Worm (Caenorhabditis elegans): ENCODE results near the gene dlc-4.

Gene dlc-4

DNA sequence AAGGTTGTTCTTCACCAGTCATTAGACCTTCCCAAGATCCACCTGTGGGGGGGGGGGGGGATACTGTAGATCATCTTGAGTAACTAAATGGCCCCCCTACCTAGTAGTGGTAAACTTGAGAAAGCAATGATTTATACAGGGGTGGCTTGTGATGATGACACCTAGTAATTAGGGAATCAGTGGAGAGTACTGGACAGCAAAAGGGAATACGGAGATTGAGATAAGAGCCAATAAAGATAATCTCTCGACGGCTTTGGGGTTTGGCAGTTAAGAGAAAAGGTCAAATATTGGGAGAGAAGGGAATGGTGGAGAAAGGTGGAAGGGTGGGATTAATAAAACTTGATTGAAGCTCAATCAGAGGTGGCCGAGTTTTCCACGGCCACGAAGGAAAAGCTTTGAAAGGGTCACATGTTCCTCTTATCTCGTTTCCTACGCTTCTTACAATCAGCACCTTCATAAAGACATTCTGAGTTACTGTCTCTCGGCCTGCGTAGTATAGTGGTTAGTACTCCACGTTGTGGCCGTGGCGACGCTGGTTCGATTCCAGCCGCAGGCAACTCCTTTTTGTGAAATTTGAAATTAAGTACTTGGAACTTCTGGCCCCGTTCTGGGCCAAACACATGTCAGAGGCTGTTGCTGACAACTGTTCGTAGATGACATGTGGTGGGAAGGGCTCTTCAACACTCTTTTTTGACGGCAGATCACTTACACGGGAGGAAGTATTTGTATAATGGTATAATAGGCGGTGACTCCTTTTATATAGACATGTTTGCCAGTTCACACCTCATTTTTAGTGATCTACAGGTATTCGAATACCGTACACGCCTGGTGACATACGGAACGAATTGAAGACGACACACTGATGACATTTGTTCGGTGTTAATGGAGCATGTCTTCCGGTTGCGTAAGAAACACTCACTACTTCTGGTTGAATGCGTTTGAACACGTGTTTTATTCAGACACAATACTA is 42.4 kb upstream of the dlc-4 start (continued):
- TF ChIP-seq ama-1 (optimal IDR thresholded peaks at IDR 0.05): no peak
- no peak for TF ChIP-seq ets-4 (tag; optimal IDR thresholded peaks at IDR 0.05)
- TF ChIP-seq pha-2 (tag; optimal IDR thresholded peaks at IDR 0.05): no peak
- TF ChIP-seq tbx-2 (tag; optimal IDR thresholded peaks at IDR 0.05): peak; percentile 64
- no peak for TF ChIP-seq Y22D7AL.16 (tag; optimal IDR thresholded peaks at IDR 0.05)
- TF ChIP-seq hlh-13 (GFP tag; optimal IDR thresholded peaks at IDR 0.05): no peak
- TF ChIP-seq C08G9.2 (tag; optimal IDR thresholded peaks at IDR 0.05): peak; percentile 16
- TF ChIP-seq dve-1 (tag; optimal IDR thresholded peaks at IDR 0.05): no peak
- TF ChIP-seq madf-2 (tag; optimal IDR thresholded peaks at IDR 0.05): no peak
- no peak for TF ChIP-seq hlh-6 (tag; optimal IDR thresholded peaks at IDR 0.05)
- peak; percentile 20 for TF ChIP-seq ceh-2 (tag; optimal IDR thresholded peaks at IDR 0.05)
- TF ChIP-seq ref-2 (tag; optimal IDR thresholded peaks at IDR 0.05): peak; percentile 4
- no peak for TF ChIP-seq hlh-15 (tag; optimal IDR thresholded peaks at IDR 0.05)
- no peak for TF ChIP-seq pat-9 (tag; optimal IDR thresholded peaks at IDR 0.05)
- TF ChIP-seq zip-5 (tag; optimal IDR thresholded peaks at IDR 0.05): no peak
- TF ChIP-seq pag-3 (tag; optimal IDR thresholded peaks at IDR 0.05; ENCODE audit: borderline replicate concordance): no peak
- TF ChIP-seq eyg-1 (tag; optimal IDR thresholded peaks at IDR 0.05): no peak
- no peak for TF ChIP-seq fkh-10 (GFP tag; optimal IDR thresholded peaks at IDR 0.05)
- no peak for TF ChIP-seq elt-4 (tag; optimal IDR thresholded peaks at IDR 0.05)
- TF ChIP-seq gmeb-2 (tag; optimal IDR thresholded peaks at IDR 0.05): no peak
- TF ChIP-seq ceh-6 (GFP tag; optimal IDR thresholded peaks at IDR 0.05): no peak
- no peak for TF ChIP-seq ceh-48 (tag; optimal IDR thresholded peaks at IDR 0.05)
- peak; percentile 15 for TF ChIP-seq odd-2 (tag; optimal IDR thresholded peaks at IDR 0.05)
- TF ChIP-seq dmd-4 (tag; optimal IDR thresholded peaks at IDR 0.05; ENCODE audit: borderline replicate concordance): no peak
- TF ChIP-seq ceh-24 (tag; optimal IDR thresholded peaks at IDR 0.05): no peak
- peak; percentile 18 for TF ChIP-seq sdc-2 (tag; optimal IDR thresholded peaks at IDR 0.05)
- TF ChIP-seq elt-2 (tag; optimal IDR thresholded peaks at IDR 0.05): peak; percentile 55
- no peak for TF ChIP-seq unc-55 (GFP tag; optimal IDR thresholded peaks at IDR 0.05)
- TF ChIP-seq unc-42 (tag; optimal IDR thresholded peaks at IDR 0.05): no peak
- peak; percentile 4 for TF ChIP-seq ceh-18 (tag; optimal IDR thresholded peaks at IDR 0.05)
- TF ChIP-seq pax-1 (tag; optimal IDR thresholded peaks at IDR 0.05): no peak

DNA sequence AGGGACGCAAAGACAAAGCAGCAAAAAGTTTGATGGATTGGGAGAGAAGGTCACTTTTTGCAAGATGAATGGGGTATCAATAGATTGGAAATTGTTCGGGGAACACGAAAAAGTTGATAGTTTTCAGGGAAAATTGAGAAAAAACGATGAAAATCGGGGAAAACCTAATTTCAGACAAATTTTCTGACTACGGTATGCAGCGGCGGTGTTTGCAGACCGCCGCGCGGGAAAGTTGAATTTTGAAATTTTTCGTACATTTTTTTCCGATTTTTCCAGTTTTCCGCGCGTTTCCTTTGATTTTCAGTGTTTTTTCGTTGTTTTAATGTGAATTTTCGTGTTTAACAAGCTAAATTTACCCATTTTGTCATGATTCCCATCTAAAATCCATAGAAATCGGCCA is 41.6 kb upstream of the dlc-4 start:
- TF ChIP-seq fax-1 (tag; optimal IDR thresholded peaks at IDR 0.05) (no peak), tbx-7 (tag; optimal IDR thresholded peaks at IDR 0.05) (no peak), eyg-1 (tag; optimal IDR thresholded peaks at IDR 0.05) (no peak), sdc-2 (tag; optimal IDR thresholded peaks at IDR 0.05) (no peak), madf-2 (tag; optimal IDR thresholded peaks at IDR 0.05) (no peak), ceh-9 (tag; optimal IDR thresholded peaks at IDR 0.05) (no peak), lim-6 (tag; optimal IDR thresholded peaks at IDR 0.05) (no peak), nhr-232 (tag; optimal IDR thresholded peaks at IDR 0.05) (no peak), dve-1 (tag; optimal IDR thresholded peaks at IDR 0.05) (no peak), C38D4.7 (GFP tag; optimal IDR thresholded peaks at IDR 0.05) (no peak), ref-2 (tag; optimal IDR thresholded peaks at IDR 0.05) (no peak), hlh-13 (GFP tag; optimal IDR thresholded peaks at IDR 0.05) (no peak), ceh-2 (tag; optimal IDR thresholded peaks at IDR 0.05) (no peak), unc-55 (GFP tag; optimal IDR thresholded peaks at IDR 0.05) (no peak), elt-2 (tag; optimal IDR thresholded peaks at IDR 0.05) (no peak)

DNA sequence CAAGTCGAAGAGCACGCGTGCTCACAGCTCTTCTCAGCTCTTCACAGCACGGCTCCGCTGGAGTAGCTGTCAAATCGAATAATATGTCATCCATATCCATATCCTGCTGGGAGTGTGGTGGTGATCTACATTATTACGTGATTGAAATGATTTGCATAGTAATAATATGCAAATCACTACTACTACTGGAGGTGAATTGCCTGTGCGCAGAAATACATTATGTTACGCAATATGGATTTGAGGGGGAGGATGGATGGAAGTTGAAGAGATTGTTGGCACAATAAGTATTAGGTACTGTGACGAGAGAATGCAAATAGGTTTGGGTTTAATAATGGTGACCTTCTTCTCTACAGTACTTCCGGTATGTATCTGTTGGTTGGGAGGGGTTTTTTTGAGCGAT is 39.8 kb upstream of the dlc-4 start:
- TF ChIP-seq ceh-45 (GFP tag; IDR thresholded peaks at IDR 0.05) (no peak), ref-2 (tag; optimal IDR thresholded peaks at IDR 0.05) (peak; percentile 72)

Data from whole organism, late embryonic.